Worm (Caenorhabditis elegans) whole organism, L4 larva: ENCODE measurements around the gene unc-77.

Experiments
- D1046.2 ChIP-seq: fragments of 200-800 bp; sonication (Bioruptor generic); IDR thresholded peaks from 2 replicates; pipeline ENCODE4 v1.3.6; 2022; ENCODE audit warnings: missing genetic modification characterization, missing compliant biosample characterization
- F10B5.3 ChIP-seq: sonication (generic microtip); optimal IDR thresholded peaks from 2 replicates; lab custom pipeline; 2016; ENCODE audit warnings: mild to moderate bottlenecking, missing genetic modification characterization, missing compliant biosample characterization
- Y105C5A.15 ChIP-seq: fragments of 200-800 bp; sonication (Bioruptor generic); IDR thresholded peaks from 2 replicates; pipeline ENCODE4 v1.3.6; 2022; ENCODE audit warnings: missing genetic modification characterization, missing compliant biosample characterization
- Y48G9A.11 ChIP-seq: fragments of 200-800 bp; sonication (Bioruptor generic); IDR thresholded peaks from 2 replicates; pipeline ENCODE4 v1.3.6; 2022; ENCODE audit warnings: missing genetic modification reagents, missing genetic modification characterization, missing compliant biosample characterization
- Y5F2A.4 ChIP-seq: fragments of 200-800 bp; sonication (Bioruptor generic); optimal IDR thresholded peaks from 2 replicates; lab custom pipeline; 2018; ENCODE audit warnings: mild to moderate bottlenecking, missing genetic modification characterization, missing compliant biosample characterization
- Y75B8A.6 ChIP-seq: fragments of 200-800 bp; sonication (Bioruptor generic); IDR thresholded peaks from 2 replicates; pipeline ENCODE4 v1.3.6; 2022; ENCODE audit warnings: missing genetic modification reagents, missing genetic modification characterization, missing compliant biosample characterization
- aly-2 ChIP-seq: sonication (generic microtip); optimal IDR thresholded peaks from 2 replicates; lab custom pipeline; 2018; ENCODE audit warnings: missing biosample characterization, missing genetic modification characterization
- arid-1 ChIP-seq: fragments of 200-800 bp; sonication (Bioruptor generic); conservative IDR thresholded peaks from 2 replicates; pipeline ENCODE4 v1.3.6; 2022; ENCODE audit warnings: missing genetic modification reagents, missing genetic modification characterization, missing compliant biosample characterization
- ceh-28 ChIP-seq: fragments of 150-350 bp; optimal IDR thresholded peaks from 2 replicates; lab custom pipeline; 2014; ENCODE audit warnings: missing biosample characterization, missing genetic modification reagents, missing genetic modification characterization
- ceh-44 ChIP-seq: fragments of 200-800 bp; sonication (Bioruptor generic); IDR thresholded peaks from 2 replicates; pipeline ENCODE4 v1.3.6; 2022; ENCODE audit warnings: missing genetic modification reagents, missing genetic modification characterization, missing compliant biosample characterization
- ceh-62 ChIP-seq: sonication (generic microtip); optimal IDR thresholded peaks from 2 replicates; lab custom pipeline; 2017; ENCODE audit warnings: missing biosample characterization, missing genetic modification characterization
- ceh-82 ChIP-seq: sonication (generic microtip); optimal IDR thresholded peaks from 2 replicates; lab custom pipeline; 2017; ENCODE audit warnings: missing biosample characterization, missing genetic modification characterization
- ces-1 ChIP-seq: fragments of 150-350 bp; sonication (generic microtip); optimal IDR thresholded peaks from 4 replicates; lab custom pipeline; 2014; ENCODE audit warnings: missing biosample characterization, missing genetic modification reagents, missing genetic modification characterization
- cey-2 ChIP-seq: sonication (generic microtip); optimal IDR thresholded peaks from 3 replicates; lab custom pipeline; 2017; ENCODE audit warnings: missing genetic modification characterization, mild to moderate bottlenecking, missing compliant biosample characterization, antibody characterized with exemption, borderline replicate concordance; ENCODE audit not compliant: insufficient read depth
- ctbp-1 ChIP-seq: fragments of 200-800 bp; sonication (Bioruptor generic); IDR thresholded peaks from 2 replicates; pipeline ENCODE4 v1.3.6; 2022; ENCODE audit warnings: missing genetic modification reagents, missing genetic modification characterization, missing compliant biosample characterization
- daf-12 ChIP-seq: fragments of 150-350 bp; optimal IDR thresholded peaks from 2 replicates; lab custom pipeline; 2014; ENCODE audit warnings: missing biosample characterization, missing genetic modification reagents, missing genetic modification characterization
- daf-8 ChIP-seq: fragments of 200-800 bp; sonication (Bioruptor generic); IDR thresholded peaks from 2 replicates; pipeline ENCODE4 v1.3.6; 2022; ENCODE audit warnings: missing genetic modification characterization, missing compliant biosample characterization
- dmd-6 ChIP-seq: fragments of 200-800 bp; sonication (Bioruptor generic); IDR thresholded peaks from 2 replicates; pipeline ENCODE4 v1.3.6; 2022; ENCODE audit warnings: missing genetic modification reagents, missing genetic modification characterization, missing compliant biosample characterization
- dmd-8 ChIP-seq: fragments of 200-800 bp; sonication (Bioruptor generic); IDR thresholded peaks from 2 replicates; pipeline ENCODE4 v1.3.6; 2022; ENCODE audit warnings: missing genetic modification characterization, missing compliant biosample characterization
- duxl-1 ChIP-seq: sonication (generic microtip); optimal IDR thresholded peaks from 2 replicates; lab custom pipeline; 2016; ENCODE audit warnings: mild to moderate bottlenecking, missing genetic modification characterization, moderate library complexity, missing compliant biosample characterization; ENCODE audit not compliant: poor library complexity
- dve-1 ChIP-seq: sonication (generic microtip); optimal IDR thresholded peaks from 2 replicates; lab custom pipeline; 2017; ENCODE audit warnings: antibody characterized with exemption, mild to moderate bottlenecking, missing genetic modification characterization, missing compliant biosample characterization; ENCODE audit not compliant: insufficient read depth
- egl-27 ChIP-seq: sonication (generic microtip); optimal IDR thresholded peaks from 3 replicates; lab custom pipeline; 2017; ENCODE audit warnings: missing biosample characterization, missing genetic modification reagents, missing genetic modification characterization
- fos-1 ChIP-seq: fragments of 150-350 bp; optimal IDR thresholded peaks from 2 replicates; lab custom pipeline; 2014; ENCODE audit warnings: missing biosample characterization, missing genetic modification characterization
- gei-8 ChIP-seq: fragments of 200-800 bp; sonication (Bioruptor generic); optimal IDR thresholded peaks from 2 replicates; lab custom pipeline; 2018; ENCODE audit warnings: mild to moderate bottlenecking, missing genetic modification characterization, missing compliant biosample characterization
- hif-1 ChIP-seq, 2 experiments: sonication (generic microtip); optimal IDR thresholded peaks; 2 replicates each; lab custom pipeline; 2016 to 2017; ENCODE audit warnings: missing compliant biosample characterization in 2 of 2, missing genetic modification characterization in 2 of 2, missing genetic modification reagents in 2 of 2, missing genotype in 2 of 2, mild to moderate bottlenecking in 1 of 2
- lsy-2 ChIP-seq, 2 experiments: fragments of 150-350 bp in 1 of 2; sonication (generic microtip) in 1 of 2; optimal IDR thresholded peaks; 2 replicates each; lab custom pipeline; 2014 to 2017; ENCODE audit warnings: missing biosample characterization in 2 of 2, missing genetic modification characterization in 2 of 2
- mdt-29 ChIP-seq: fragments of 200-800 bp; sonication (Bioruptor generic); IDR thresholded peaks from 2 replicates; pipeline ENCODE4 v1.3.6; 2022; ENCODE audit warnings: missing genetic modification reagents, missing genetic modification characterization, missing compliant biosample characterization
- mxl-2 ChIP-seq: fragments of 200-800 bp; sonication (Bioruptor generic); conservative IDR thresholded peaks from 2 replicates; pipeline ENCODE4 v1.3.6; 2022; ENCODE audit warnings: missing genetic modification reagents, missing genetic modification characterization, missing compliant biosample characterization
- nhr-10 ChIP-seq: fragments of 150-350 bp; optimal IDR thresholded peaks from 2 replicates; lab custom pipeline; 2014; ENCODE audit warnings: missing biosample characterization, missing genetic modification characterization
- nhr-102 ChIP-seq: sonication (generic microtip); optimal IDR thresholded peaks from 2 replicates; lab custom pipeline; 2016; ENCODE audit warnings: mild to moderate bottlenecking, missing genetic modification characterization, moderate library complexity, missing compliant biosample characterization
- nhr-48 ChIP-seq: sonication (generic microtip); optimal IDR thresholded peaks from 2 replicates; lab custom pipeline; 2016; ENCODE audit warnings: mild to moderate bottlenecking, missing genetic modification characterization, missing compliant biosample characterization
- pha-4 ChIP-seq, 2 experiments: fragments of 150-350 bp in 1 of 2; fragments of 200-800 bp in 1 of 2; sonication (Bioruptor generic) in 1 of 2; IDR thresholded peaks in 1 of 2; optimal IDR thresholded peaks in 1 of 2; 2 replicates each; pipeline versions ENCODE4 v1.3.6 to Lab custom; 2014 to 2022; ENCODE audit warnings: missing genetic modification characterization in 2 of 2, missing genetic modification reagents in 2 of 2, missing biosample characterization in 1 of 2, missing compliant biosample characterization in 1 of 2
- php-3 ChIP-seq: fragments of 200-800 bp; sonication (Bioruptor generic); IDR thresholded peaks from 2 replicates; pipeline ENCODE4 v1.3.6; 2022; ENCODE audit warnings: missing genetic modification reagents, missing genetic modification characterization, missing compliant biosample characterization
- pqm-1 ChIP-seq: sonication (generic microtip); optimal IDR thresholded peaks from 2 replicates; lab custom pipeline; 2017; ENCODE audit warnings: missing biosample characterization, missing genetic modification characterization
- rbr-2 ChIP-seq: sonication (generic microtip); optimal IDR thresholded peaks from 2 replicates; lab custom pipeline; 2016; ENCODE audit warnings: missing genotype, missing genetic modification characterization, missing compliant biosample characterization
- saeg-2 ChIP-seq: fragments of 200-800 bp; sonication (Bioruptor generic); IDR thresholded peaks from 2 replicates; pipeline ENCODE4 v1.3.6; 2022; ENCODE audit warnings: missing genetic modification reagents, missing genetic modification characterization, missing compliant biosample characterization
- sdz-12 ChIP-seq: fragments of 200-800 bp; sonication (Bioruptor generic); optimal IDR thresholded peaks from 2 replicates; lab custom pipeline; 2018; ENCODE audit warnings: mild to moderate bottlenecking, missing genetic modification characterization, missing compliant biosample characterization
- snpc-1.2 ChIP-seq: fragments of 200-800 bp; sonication (Bioruptor generic); IDR thresholded peaks from 2 replicates; pipeline ENCODE4 v1.3.6; 2022; ENCODE audit warnings: missing genetic modification reagents, missing genetic modification characterization, missing compliant biosample characterization
- spr-3 ChIP-seq: fragments of 200-800 bp; sonication (Bioruptor generic); optimal IDR thresholded peaks from 2 replicates; lab custom pipeline; 2018; ENCODE audit warnings: mild to moderate bottlenecking, missing genetic modification characterization, missing compliant biosample characterization
- tag-97 ChIP-seq: fragments of 200-800 bp; sonication (Bioruptor generic); IDR thresholded peaks from 2 replicates; pipeline ENCODE4 v1.3.6; 2022; ENCODE audit warnings: missing genetic modification characterization, missing compliant biosample characterization
- unc-130 ChIP-seq: sonication (generic microtip); optimal IDR thresholded peaks from 2 replicates; lab custom pipeline; 2016; ENCODE audit warnings: missing genetic modification reagents, missing genetic modification characterization, missing compliant biosample characterization
- unc-62 ChIP-seq, 3 experiments: fragments of 150-350 bp in 1 of 3; sonication (generic microtip); optimal IDR thresholded peaks in 2 of 3; peaks in 1 of 3; 1 replicate in 1 of 3; 2 replicates in 2 of 3; lab custom pipeline; 2014 to 2017; ENCODE audit warnings: missing biosample characterization in 3 of 3, missing genetic modification characterization in 3 of 3, missing genetic modification reagents in 3 of 3, missing genotype in 1 of 3
- vab-7 ChIP-seq: fragments of 200-800 bp; sonication (Bioruptor generic); IDR thresholded peaks from 2 replicates; pipeline ENCODE4 v1.3.6; 2022; ENCODE audit warnings: missing genetic modification reagents, missing genetic modification characterization, missing compliant biosample characterization
- zag-1 ChIP-seq: fragments of 150-350 bp; optimal IDR thresholded peaks from 2 replicates; lab custom pipeline; 2014; ENCODE audit warnings: missing biosample characterization, missing genetic modification characterization
- ztf-11 ChIP-seq: fragments of 150-350 bp; optimal IDR thresholded peaks from 2 replicates; lab custom pipeline; 2014; ENCODE audit warnings: missing biosample characterization, missing genetic modification characterization
- ztf-7 ChIP-seq: fragments of 150-350 bp; optimal IDR thresholded peaks from 2 replicates; lab custom pipeline; 2014; ENCODE audit warnings: missing biosample characterization, missing genetic modification characterization

Gene unc-77

DNA sequence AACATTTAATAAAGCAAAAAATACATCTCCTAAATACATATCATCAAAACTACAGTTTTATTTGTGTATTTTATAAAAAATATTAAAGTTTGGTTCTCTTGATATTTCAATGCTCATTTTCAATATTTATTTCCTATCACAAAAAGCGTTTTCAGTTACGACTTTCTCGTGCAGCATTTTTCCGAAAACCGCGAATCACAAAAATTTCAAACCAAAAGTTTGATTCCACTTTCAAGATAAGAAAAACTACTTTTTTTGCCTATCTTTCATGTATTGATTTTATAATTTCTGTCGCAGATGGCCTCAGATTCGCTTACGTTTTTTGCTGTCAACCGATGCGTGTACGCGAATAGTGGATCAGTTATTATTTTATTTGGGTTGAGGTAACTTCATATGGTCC lies 35.8 kb upstream of the unc-77 start, which contains the start of gene C49A9.4 (continued):
- TF ChIP-seq cey-2 (no peak), mdt-29 (GFP tag; lab: Robert Waterston, UW) (no peak), lsy-2 (tag; optimal IDR thresholded peaks at IDR 0.05; lab: Kevin White, UChicago) (no peak), rbr-2 (tag; lab: Kevin White, UChicago) (no peak), Y48G9A.11 (GFP tag; lab: Robert Waterston, UW) (no peak), hif-1 (tag; optimal IDR thresholded peaks at IDR 0.05; lab: Kevin White, UChicago) (no peak), nhr-102 (tag; lab: Kevin White, UChicago) (no peak), tag-97 (GFP tag; lab: Robert Waterston, UW) (no peak), dve-1 (tag; lab: Kevin White, UChicago) (peak; percentile 41), vab-7 (GFP tag; lab: Robert Waterston, UW) (no peak), aly-2 (no peak), F10B5.3 (tag; lab: Kevin White, UChicago) (no peak), spr-3 (GFP tag; lab: Kevin White, UChicago) (no peak), duxl-1 (tag; lab: Kevin White, UChicago) (no peak), pha-4 (GFP tag; IDR thresholded peaks at IDR 0.05; lab: Robert Waterston, UW) (no peak), pha-4 (tag; optimal IDR thresholded peaks at IDR 0.05; lab: Kevin White, UChicago) (no peak), php-3 (no peak), unc-130 (GFP tag; lab: Kevin White, UChicago) (no peak), unc-62 (GFP tag; optimal IDR thresholded peaks at IDR 0.05 in 1 of 2; lab: Kevin White, UChicago) (no peak), unc-62 (tag; optimal IDR thresholded peaks at IDR 0.05; lab: Kevin White, UChicago) (no peak)
- TF ChIP-seq, all 104 proteins: peak for 6

DNA sequence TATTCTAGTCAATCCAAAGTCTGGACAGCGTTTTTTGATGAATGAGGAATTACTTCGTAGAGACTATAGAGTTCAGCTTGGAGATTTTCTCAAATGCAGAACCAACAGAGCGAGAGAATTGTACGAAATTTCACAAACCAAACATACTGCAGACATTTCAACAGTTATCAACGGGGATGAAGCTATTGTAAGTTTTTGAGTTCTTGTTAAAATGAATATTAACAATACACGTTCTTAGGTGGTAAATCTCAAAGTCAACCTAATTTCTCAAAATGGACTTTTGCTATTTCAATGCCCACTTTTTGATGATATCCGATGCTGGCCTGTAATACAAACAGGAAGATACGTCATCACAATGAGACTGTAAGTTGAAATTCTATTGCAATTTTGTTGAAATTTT lies 33.8 kb upstream of the unc-77 start:
- TF ChIP-seq D1046.2 (GFP tag; lab: Robert Waterston, UW) (no peak), mxl-2 (no peak), unc-62 (GFP tag; optimal IDR thresholded peaks at IDR 0.05 in 1 of 2; lab: Kevin White, UChicago) (peak in 1 of 2 experiments; percentile 94), unc-62 (tag; optimal IDR thresholded peaks at IDR 0.05; lab: Kevin White, UChicago) (no peak), Y75B8A.6 (GFP tag; lab: Robert Waterston, UW) (no peak)

DNA sequence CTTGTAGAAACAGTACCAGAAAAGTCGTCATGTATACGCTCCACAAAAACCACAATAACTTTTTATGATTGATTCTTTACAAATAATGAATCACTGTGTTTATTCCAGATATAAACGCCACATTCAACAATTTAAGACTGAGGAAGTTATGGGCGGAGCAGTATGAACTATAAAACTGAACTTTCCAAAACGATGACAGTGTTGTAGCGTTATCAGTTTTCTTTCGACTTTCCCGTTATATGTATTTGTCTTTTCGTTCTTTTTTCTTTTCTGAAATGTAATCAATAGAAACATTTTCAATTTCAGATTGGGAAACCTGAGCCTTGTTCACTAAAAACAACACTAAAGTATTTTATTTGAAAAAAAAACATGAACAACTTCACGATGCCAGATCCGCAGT lies 33.4 kb upstream of the unc-77 start, which contains the start of gene C49A9.9:
Gene C49A9.9 (plus strand): TSS at position 307 of the 400 bp plus-strand sequence.
- TF ChIP-seq fos-1 (tag; lab: Kevin White, UChicago) (no peak), dve-1 (tag; lab: Kevin White, UChicago) (peak; percentile 1), pqm-1 (tag; lab: Kevin White, UChicago) (peak; percentile 73), gei-8 (GFP tag; lab: Kevin White, UChicago) (no peak), daf-8 (GFP tag; lab: Robert Waterston, UW) (no peak), unc-62 (GFP tag; optimal IDR thresholded peaks at IDR 0.05 in 1 of 2; lab: Kevin White, UChicago) (no peak), unc-62 (tag; optimal IDR thresholded peaks at IDR 0.05; lab: Kevin White, UChicago) (no peak), cey-2 (no peak), ztf-11 (no peak), sdz-12 (GFP tag; lab: Kevin White, UChicago) (no peak), vab-7 (GFP tag; lab: Robert Waterston, UW) (no peak), ceh-62 (no peak), saeg-2 (no peak), unc-130 (GFP tag; lab: Kevin White, UChicago) (no peak), ceh-28 (tag; lab: Kevin White, UChicago) (no peak), ces-1 (GFP tag; lab: Kevin White, UChicago) (no peak), egl-27 (no peak), arid-1 (no peak), daf-12 (tag; lab: Kevin White, UChicago) (no peak), nhr-10 (tag; lab: Kevin White, UChicago) (no peak), Y5F2A.4 (GFP tag; lab: Kevin White, UChicago) (no peak), zag-1 (no peak), snpc-1.2 (no peak), dmd-6 (GFP tag; lab: Robert Waterston, UW) (peak; percentile 33; the same call in 1 of the 2 replicates), ztf-7 (tag; lab: Kevin White, UChicago) (no peak), ctbp-1 (no peak), nhr-48 (tag; lab: Kevin White, UChicago) (no peak), ceh-44 (GFP tag; lab: Robert Waterston, UW) (no peak), dmd-8 (no peak), Y105C5A.15 (no peak), ceh-82 (tag; lab: Kevin White, UChicago) (no peak), F10B5.3 (tag; lab: Kevin White, UChicago) (no peak)
